Worm (Caenorhabditis elegans) whole organism, L3 larva: ENCODE measurements around the gene F53A9.7.

Experiments used
- R02D3.7 ChIP-seq: fragments of 150-350 bp; optimal IDR thresholded peaks from 2 replicates; lab custom pipeline; 2014; ENCODE audit warnings: missing biosample characterization, missing genetic modification characterization
- ZK546.5 ChIP-seq: sonication (generic microtip); optimal IDR thresholded peaks from 2 replicates; lab custom pipeline; 2017; ENCODE audit warnings: missing biosample characterization, missing genetic modification characterization
- aly-2 ChIP-seq: fragments of 150-350 bp; optimal IDR thresholded peaks from 2 replicates; lab custom pipeline; 2014; ENCODE audit warnings: missing biosample characterization, missing genetic modification characterization
- ama-1 ChIP-seq: fragments of 150-350 bp; optimal IDR thresholded peaks from 2 replicates; lab custom pipeline; 2018
- ceh-16 ChIP-seq: sonication (generic microtip); optimal IDR thresholded peaks from 2 replicates; lab custom pipeline; 2017; ENCODE audit warnings: missing biosample characterization, missing genetic modification characterization
- ceh-82 ChIP-seq: fragments of 150-350 bp; optimal IDR thresholded peaks from 2 replicates; lab custom pipeline; 2014; ENCODE audit warnings: missing biosample characterization, missing genetic modification characterization
- ceh-9 ChIP-seq: sonication (generic microtip); optimal IDR thresholded peaks from 2 replicates; lab custom pipeline; 2018; ENCODE audit warnings: missing biosample characterization, missing genetic modification characterization
- daf-12 ChIP-seq: fragments of 150-350 bp; optimal IDR thresholded peaks from 2 replicates; lab custom pipeline; 2014; ENCODE audit warnings: missing biosample characterization, missing genetic modification reagents, missing genetic modification characterization
- egl-27 ChIP-seq: sonication (generic microtip); optimal IDR thresholded peaks from 4 replicates; lab custom pipeline; 2017; ENCODE audit warnings: missing biosample characterization, missing genetic modification reagents, missing genetic modification characterization
- egl-5 ChIP-seq: fragments of 150-350 bp; optimal IDR thresholded peaks from 2 replicates; lab custom pipeline; 2017; ENCODE audit warnings: missing biosample characterization, missing genetic modification reagents, missing genetic modification characterization, inconsistent platforms
- elt-1 ChIP-seq: fragments of 150-350 bp; optimal IDR thresholded peaks from 2 replicates; lab custom pipeline; 2014; ENCODE audit warnings: missing biosample characterization, missing genetic modification characterization
- elt-2 ChIP-seq: sonication (generic microtip); optimal IDR thresholded peaks from 2 replicates; lab custom pipeline; 2016; ENCODE audit warnings: missing genetic modification reagents, mild to moderate bottlenecking, missing genetic modification characterization, missing compliant biosample characterization
- elt-3 ChIP-seq, 3 experiments: fragments of 150-350 bp in 1 of 3; sonication (generic microtip) in 2 of 3; optimal IDR thresholded peaks; 2 replicates in 2 of 3; 4 replicates in 1 of 3; lab custom pipeline; 2014 to 2017; ENCODE audit warnings: missing biosample characterization in 3 of 3, missing genetic modification characterization in 3 of 3
- eor-1 ChIP-seq, 2 experiments: fragments of 150-350 bp; optimal IDR thresholded peaks; 2 replicates each; lab custom pipeline; 2014 to 2018; ENCODE audit warnings: missing biosample characterization in 2 of 2, missing genetic modification characterization in 2 of 2
- fkh-10 ChIP-seq: sonication (generic microtip); optimal IDR thresholded peaks from 2 replicates; lab custom pipeline; 2017; ENCODE audit warnings: missing biosample characterization, missing genetic modification reagents, missing genetic modification characterization
- fkh-2 ChIP-seq: fragments of 150-350 bp; optimal IDR thresholded peaks from 2 replicates; lab custom pipeline; 2014; ENCODE audit warnings: missing biosample characterization, missing genetic modification reagents, missing genetic modification characterization
- fos-1 ChIP-seq: fragments of 150-350 bp; optimal IDR thresholded peaks from 2 replicates; lab custom pipeline; 2014; ENCODE audit warnings: missing biosample characterization, missing genetic modification characterization
- hmg-11 ChIP-seq: sonication (generic microtip); optimal IDR thresholded peaks from 2 replicates; lab custom pipeline; 2016; ENCODE audit warnings: missing genetic modification characterization, missing compliant biosample characterization
- jun-1 ChIP-seq: fragments of 150-350 bp; optimal IDR thresholded peaks from 2 replicates; lab custom pipeline; 2014; ENCODE audit warnings: missing biosample characterization, missing genetic modification reagents, missing genetic modification characterization
- lin-15B ChIP-seq: fragments of 150-350 bp; optimal IDR thresholded peaks from 2 replicates; lab custom pipeline; 2014; ENCODE audit warnings: missing biosample characterization, missing genetic modification characterization
- lin-39 ChIP-seq: fragments of 150-350 bp; optimal IDR thresholded peaks from 2 replicates; lab custom pipeline; 2018; ENCODE audit warnings: missing biosample characterization, missing genetic modification reagents, missing genetic modification characterization
- lsy-12 ChIP-seq: sonication (generic microtip); optimal IDR thresholded peaks from 2 replicates; lab custom pipeline; 2016; ENCODE audit warnings: mild to moderate bottlenecking, missing genetic modification characterization, missing compliant biosample characterization
- mml-1 ChIP-seq: fragments of 150-350 bp; sonication (generic microtip); optimal IDR thresholded peaks from 3 replicates; lab custom pipeline; 2014; ENCODE audit warnings: missing biosample characterization, missing genetic modification characterization
- nfya-1 ChIP-seq: sonication (generic microtip); optimal IDR thresholded peaks from 2 replicates; lab custom pipeline; 2017; ENCODE audit warnings: missing genetic modification characterization, mild to moderate bottlenecking, missing compliant biosample characterization, antibody characterized with exemption, moderate library complexity; ENCODE audit not compliant: insufficient read depth
- nhr-11 ChIP-seq: fragments of 150-350 bp; optimal IDR thresholded peaks from 2 replicates; lab custom pipeline; 2014; ENCODE audit warnings: missing biosample characterization, missing genetic modification characterization
- nhr-12 ChIP-seq: fragments of 150-350 bp; optimal IDR thresholded peaks from 2 replicates; lab custom pipeline; 2014; ENCODE audit warnings: missing biosample characterization, missing genetic modification characterization
- nhr-23 ChIP-seq: fragments of 150-350 bp; optimal IDR thresholded peaks from 2 replicates; lab custom pipeline; 2014; ENCODE audit warnings: missing biosample characterization, missing genetic modification reagents, missing genetic modification characterization
- nhr-237 ChIP-seq: fragments of 150-350 bp; optimal IDR thresholded peaks from 2 replicates; lab custom pipeline; 2014; ENCODE audit warnings: missing biosample characterization, missing genetic modification characterization
- nhr-25 ChIP-seq: sonication (generic microtip); optimal IDR thresholded peaks from 2 replicates; lab custom pipeline; 2017; ENCODE audit warnings: missing biosample characterization, missing genetic modification characterization
- nhr-28 ChIP-seq: fragments of 150-350 bp; optimal IDR thresholded peaks from 2 replicates; lab custom pipeline; 2014; ENCODE audit warnings: missing biosample characterization, missing genetic modification characterization
- nhr-43 ChIP-seq: sonication (generic microtip); optimal IDR thresholded peaks from 2 replicates; lab custom pipeline; 2016; ENCODE audit warnings: mild to moderate bottlenecking, missing genetic modification characterization, missing compliant biosample characterization; ENCODE audit not compliant: poor library complexity, severe bottlenecking
- nhr-67 ChIP-seq: fragments of 150-350 bp; optimal IDR thresholded peaks from 2 replicates; lab custom pipeline; 2014; ENCODE audit warnings: missing biosample characterization, missing genetic modification characterization
- nhr-76 ChIP-seq: fragments of 150-350 bp; sonication (generic microtip); optimal IDR thresholded peaks from 5 replicates; lab custom pipeline; 2014; ENCODE audit warnings: missing biosample characterization, missing genetic modification characterization
- nhr-77 ChIP-seq: fragments of 150-350 bp; optimal IDR thresholded peaks from 2 replicates; lab custom pipeline; 2014; ENCODE audit warnings: missing biosample characterization, missing genetic modification characterization
- pha-4 ChIP-seq: fragments of 150-350 bp; optimal IDR thresholded peaks from 2 replicates; lab custom pipeline; 2014; ENCODE audit warnings: missing biosample characterization, missing genetic modification reagents, missing genetic modification characterization
- pqm-1 ChIP-seq: fragments of 150-350 bp; optimal IDR thresholded peaks from 2 replicates; lab custom pipeline; 2017; ENCODE audit warnings: missing biosample characterization, missing genetic modification characterization, inconsistent platforms
- sea-2 ChIP-seq: fragments of 150-350 bp; sonication (generic microtip); optimal IDR thresholded peaks from 4 replicates; lab custom pipeline; 2014; ENCODE audit warnings: missing biosample characterization, missing genetic modification reagents, missing genetic modification characterization
- skn-1 ChIP-seq: fragments of 150-350 bp; optimal IDR thresholded peaks from 2 replicates; lab custom pipeline; 2014; ENCODE audit warnings: missing biosample characterization, missing genetic modification characterization
- snpc-4 ChIP-seq: fragments of 150-350 bp; optimal IDR thresholded peaks from 2 replicates; lab custom pipeline; 2014; ENCODE audit warnings: missing biosample characterization, missing genetic modification characterization
- tbx-2 ChIP-seq: sonication (generic microtip); optimal IDR thresholded peaks from 2 replicates; lab custom pipeline; 2016; ENCODE audit warnings: mild to moderate bottlenecking, missing genetic modification characterization, missing compliant biosample characterization
- unc-39 ChIP-seq: sonication (generic microtip); optimal IDR thresholded peaks from 4 replicates; lab custom pipeline; 2017; ENCODE audit warnings: missing biosample characterization, missing genetic modification characterization
- unc-62 ChIP-seq: fragments of 150-350 bp; sonication (generic microtip); optimal IDR thresholded peaks from 4 replicates; lab custom pipeline; 2014; ENCODE audit warnings: missing biosample characterization, missing genetic modification reagents, missing genetic modification characterization
- zag-1 ChIP-seq: fragments of 150-350 bp; optimal IDR thresholded peaks from 2 replicates; lab custom pipeline; 2014; ENCODE audit warnings: missing biosample characterization, missing genetic modification characterization
- ztf-11 ChIP-seq: fragments of 150-350 bp; optimal IDR thresholded peaks from 2 replicates; lab custom pipeline; 2014; ENCODE audit warnings: missing biosample characterization, missing genetic modification characterization
- ztf-4 ChIP-seq: fragments of 150-350 bp; optimal IDR thresholded peaks from 2 replicates; lab custom pipeline; 2014; ENCODE audit warnings: missing biosample characterization, missing genetic modification characterization

F53A9.7 gene

ce11 chrX:8681600-8681999 is 35.1 kb downstream of the F53A9.7 start, which contains the start of gene K09E2.1:
TSS of gene K09E2.1 (plus strand) at chrX:8681900.
- TF ChIP-seq zag-1 (no peak), fos-1 (tag; lab: Kevin White, UChicago) (no peak), elt-1 (tag; lab: Kevin White, UChicago) (no peak), eor-1 (tag; optimal IDR thresholded peaks at IDR 0.05; lab: Kevin White, UChicago) (no peak), egl-5 (tag; lab: Kevin White, UChicago) (no peak), nhr-12 (tag; lab: Kevin White, UChicago) (no peak)

ce11 chrX:8677873-8678272 is 38.8 kb downstream of the F53A9.7 start:
- TF ChIP-seq pqm-1 (tag; lab: Kevin White, UChicago) (peak; percentile 39), nhr-43 (tag; lab: Kevin White, UChicago) (no peak), elt-2 (tag; lab: Kevin White, UChicago) (peak; percentile 7)

DNA sequence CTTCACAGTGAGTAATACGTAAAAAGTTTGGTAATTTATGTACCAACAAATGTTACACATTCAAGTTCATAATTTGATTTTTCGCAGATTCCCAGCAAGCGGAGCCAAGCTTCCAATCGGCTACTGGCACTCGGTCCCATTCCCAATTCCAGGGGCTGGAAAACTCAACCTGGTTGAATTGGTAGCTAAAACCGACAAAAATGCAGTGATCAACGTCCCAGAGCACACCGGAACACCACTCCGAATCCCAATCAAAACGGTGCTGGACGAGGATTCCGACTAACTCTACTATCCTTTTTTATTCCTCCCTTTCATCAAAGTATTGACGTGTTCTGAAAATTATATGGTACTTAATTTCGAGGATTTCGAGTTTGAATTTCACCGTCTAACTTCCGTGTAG is 39.4 kb downstream of the F53A9.7 start:
- no peak for TF ChIP-seq sea-2 (GFP tag; lab: Kevin White, UChicago)
- no peak for TF ChIP-seq ceh-82 (tag; lab: Kevin White, UChicago)
- TF ChIP-seq fos-1 (tag; lab: Kevin White, UChicago): no peak
- TF ChIP-seq nhr-25: no peak
- no peak for TF ChIP-seq nfya-1 (tag; lab: Kevin White, UChicago)
- TF ChIP-seq pha-4 (tag; lab: Kevin White, UChicago): no peak
- no peak for TF ChIP-seq daf-12
- no peak for TF ChIP-seq fkh-10 (GFP tag; lab: Kevin White, UChicago)
- TF ChIP-seq nhr-23 (tag; lab: Kevin White, UChicago): no peak

ce11 chrX:8676088-8676779 is 40.5 kb downstream of the F53A9.7 start:
- no peak for TF ChIP-seq tbx-2 (tag; lab: Kevin White, UChicago)
- no peak for TF ChIP-seq egl-5 (tag; lab: Kevin White, UChicago)
- no peak for TF ChIP-seq nhr-23 (tag; lab: Kevin White, UChicago)
- no peak for TF ChIP-seq hmg-11 (tag; lab: Kevin White, UChicago)
- TF ChIP-seq nhr-237 (tag; lab: Kevin White, UChicago): no peak
- no peak for TF ChIP-seq ceh-9 (tag; lab: Kevin White, UChicago)
- no peak for TF ChIP-seq daf-12
- peak; percentile 34 for TF ChIP-seq pha-4 (tag; lab: Kevin White, UChicago)
- TF ChIP-seq fos-1 (tag; lab: Kevin White, UChicago): no peak
- TF ChIP-seq elt-3 (tag; optimal IDR thresholded peaks at IDR 0.05; lab: Kevin White, UChicago): peak in 1 of 3 experiments; percentile 58
- TF ChIP-seq nfya-1 (tag; lab: Kevin White, UChicago): no peak
- no peak for TF ChIP-seq elt-1 (tag; lab: Kevin White, UChicago)
- no peak for TF ChIP-seq nhr-67
- TF ChIP-seq nhr-11 (tag; lab: Kevin White, UChicago): no peak
- no peak for TF ChIP-seq nhr-43 (tag; lab: Kevin White, UChicago)
- TF ChIP-seq sea-2 (GFP tag; lab: Kevin White, UChicago): no peak
- no peak for TF ChIP-seq lin-15B (tag; lab: Kevin White, UChicago)
- no peak for TF ChIP-seq ceh-16 (tag; lab: Kevin White, UChicago)
- TF ChIP-seq ztf-11 (tag; lab: Kevin White, UChicago): no peak
- TF ChIP-seq ceh-82 (tag; lab: Kevin White, UChicago): no peak
- TF ChIP-seq ZK546.5 (tag; lab: Kevin White, UChicago): no peak
- peak; percentile 70 for TF ChIP-seq pqm-1 (tag; lab: Kevin White, UChicago)
- TF ChIP-seq lsy-12 (tag; lab: Kevin White, UChicago): no peak
- peak; percentile 21 for TF ChIP-seq nhr-25
- TF ChIP-seq R02D3.7 (tag; lab: Kevin White, UChicago): no peak
- no peak for TF ChIP-seq unc-39 (tag; lab: Kevin White, UChicago)
- no peak for TF ChIP-seq aly-2 (tag; lab: Kevin White, UChicago)
- TF ChIP-seq eor-1 (tag; optimal IDR thresholded peaks at IDR 0.05; lab: Kevin White, UChicago): no peak
- no peak for TF ChIP-seq fkh-2
- peak; percentile 38 for TF ChIP-seq jun-1 (tag; lab: Kevin White, UChicago)
- no peak for TF ChIP-seq nhr-77 (tag; lab: Kevin White, UChicago)
- no peak for TF ChIP-seq nhr-28
- TF ChIP-seq ama-1 (lab: Kevin White, UChicago): no peak
- no peak for TF ChIP-seq snpc-4 (tag; lab: Kevin White, UChicago)
- TF ChIP-seq mml-1 (tag; lab: Kevin White, UChicago): no peak
- TF ChIP-seq lin-39: no peak
- peak; percentile 84 for TF ChIP-seq elt-2 (tag; lab: Kevin White, UChicago)
- no peak for TF ChIP-seq nhr-12 (tag; lab: Kevin White, UChicago)
- no peak for TF ChIP-seq skn-1 (tag; lab: Kevin White, UChicago)
- TF ChIP-seq unc-62 (GFP tag; lab: Kevin White, UChicago): no peak
- TF ChIP-seq egl-27: no peak
- TF ChIP-seq ztf-4 (tag; lab: Kevin White, UChicago): no peak
- TF ChIP-seq nhr-76 (tag; lab: Kevin White, UChicago): no peak
